Fruit fly (Drosophila melanogaster): ENCODE measurements around the gene alpha-Man-Ib.

dm6 chr3R:29103227-29103626 lies 9.4 kb downstream of the alpha-Man-Ib start:
- TF ChIP-seq CG17806 (tag; optimal IDR thresholded peaks at IDR 0.05) (no peak), Ets98B (GFP tag; IDR thresholded peaks at IDR 0.05) (no peak), CG12605 (GFP tag; IDR thresholded peaks at IDR 0.05) (no peak), EcR (GFP tag; optimal IDR thresholded peaks at IDR 0.05) (no peak), CG15710 (tag; optimal IDR thresholded peaks at IDR 0.05) (no peak), Pif1A (GFP tag; optimal IDR thresholded peaks at IDR 0.05) (no peak), CG14655 (GFP tag; optimal IDR thresholded peaks at IDR 0.05) (no peak), gl (tag; optimal IDR thresholded peaks at IDR 0.05) (no peak), rn (GFP tag; IDR thresholded peaks at IDR 0.05) (no peak), CG8159 (tag; optimal IDR thresholded peaks at IDR 0.05) (no peak), CG10348 (GFP tag; IDR thresholded peaks at IDR 0.05) (no peak), Snoo (tag; optimal IDR thresholded peaks at IDR 0.05) (no peak), CG13204 (GFP tag; optimal IDR thresholded peaks at IDR 0.05) (no peak), CG8301 (tag; optimal IDR thresholded peaks at IDR 0.05) (no peak)

All from whole organism, pupa.